Fruit fly (Drosophila melanogaster): ENCODE data around the gene Galk.

Gene Galk

dm6 chr3L:8986582-8986981 is 691 bp upstream of the Galk start, which contains the start of gene CG5068 (continued):
- no peak; the same call in 2 of the 3 replicates for TF ChIP-seq CG6791 (GFP tag; IDR thresholded peaks at IDR 0.05; ENCODE audit: partially characterized antibody)
- no peak for TF ChIP-seq Nf-YC (tag; optimal IDR thresholded peaks at IDR 0.05)
- no peak for TF ChIP-seq kay (GFP tag; optimal IDR thresholded peaks at IDR 0.05)
- TF ChIP-seq lab (GFP tag; optimal IDR thresholded peaks at IDR 0.05): no peak
- TF ChIP-seq D19A (tag; optimal IDR thresholded peaks at IDR 0.05): peak; percentile 22
- TF ChIP-seq yki (optimal IDR thresholded peaks at IDR 0.05): no peak
- TF ChIP-seq emc (GFP tag; optimal IDR thresholded peaks at IDR 0.05): no peak
- TF ChIP-seq Bgb (GFP tag; IDR thresholded peaks at IDR 0.05; ENCODE audit: partially characterized antibody): peak; percentile 49; the same call in 1 of the 2 replicates
- peak; percentile 86 for TF ChIP-seq CG4617 (GFP tag; optimal IDR thresholded peaks at IDR 0.05; ENCODE audit: borderline replicate concordance)
- TF ChIP-seq HmgD (GFP tag; optimal IDR thresholded peaks at IDR 0.05): no peak
- no peak for TF ChIP-seq CG12391 (tag; optimal IDR thresholded peaks at IDR 0.05)
- peak; percentile 79 for TF ChIP-seq Dp (GFP tag; optimal IDR thresholded peaks at IDR 0.05)
- no peak for TF ChIP-seq CG34422 (GFP tag; IDR thresholded peaks at IDR 0.05)
- peak; percentile 64 for TF ChIP-seq gfzf (GFP tag; optimal IDR thresholded peaks at IDR 0.05)
- TF ChIP-seq CG2120 (GFP tag; optimal IDR thresholded peaks at IDR 0.05): no peak
- TF ChIP-seq crp (GFP tag; optimal IDR thresholded peaks at IDR 0.05): peak in 1 of 2 experiments; percentile 71
- TF ChIP-seq HLH4C (GFP tag; IDR thresholded peaks at IDR 0.05; ENCODE audit: partially characterized antibody): peak; percentile 31; the same call in 1 of the 3 replicates
- TF ChIP-seq Camta (GFP tag; optimal IDR thresholded peaks at IDR 0.05): no peak
- peak; percentile 33; the same call in 1 of the 2 replicates for TF ChIP-seq Dref (GFP tag; IDR thresholded peaks at IDR 0.05)
- peak; percentile 51; the same call in 1 of the 2 replicates for TF ChIP-seq amos (GFP tag; IDR thresholded peaks at IDR 0.05; ENCODE audit: partially characterized antibody)
- peak; percentile 98 for TF ChIP-seq Myb (GFP tag; optimal IDR thresholded peaks at IDR 0.05)
- TF ChIP-seq C15 (GFP tag; IDR thresholded peaks at IDR 0.05): no peak
- TF ChIP-seq knrl (GFP tag; IDR thresholded peaks at IDR 0.05; ENCODE audit: partially characterized antibody): peak; percentile 23; the same call in 1 of the 3 replicates
- no peak for TF ChIP-seq CG34224 (GFP tag; IDR thresholded peaks at IDR 0.05; ENCODE audit: partially characterized antibody)
- TF ChIP-seq D19B (GFP tag; optimal IDR thresholded peaks at IDR 0.05): peak; percentile 22
- no peak for TF ChIP-seq Ets65A (GFP tag)
- no peak for TF ChIP-seq H15 (GFP tag; IDR thresholded peaks at IDR 0.05)
- TF ChIP-seq CG18619 (GFP tag; optimal IDR thresholded peaks at IDR 0.05): no peak
- peak; percentile 37 for TF ChIP-seq phol (tag; optimal IDR thresholded peaks at IDR 0.05)
- no peak for TF ChIP-seq CG6813 (GFP tag; optimal IDR thresholded peaks at IDR 0.05)
- peak; percentile 0 for TF ChIP-seq Bdp1 (GFP tag; optimal IDR thresholded peaks at IDR 0.05)
- TF ChIP-seq CG3838 (GFP tag; optimal IDR thresholded peaks at IDR 0.05): no peak
- TF ChIP-seq tll (GFP tag; optimal IDR thresholded peaks at IDR 0.05): peak in 1 of 2 experiments; percentile 20
- peak; percentile 55 for TF ChIP-seq trem (tag; optimal IDR thresholded peaks at IDR 0.05)
- peak; percentile 13 for TF ChIP-seq CTCF (GFP tag; optimal IDR thresholded peaks at IDR 0.05)
- no peak for TF ChIP-seq Dip2 (GFP tag; IDR thresholded peaks at IDR 0.05)
- TF ChIP-seq HmgZ (tag; optimal IDR thresholded peaks at IDR 0.05): peak; percentile 14
- TF ChIP-seq CG3847 (GFP tag; IDR thresholded peaks at IDR 0.05): peak; percentile 80
- no peak for TF ChIP-seq kni (GFP tag; optimal IDR thresholded peaks at IDR 0.05)
- TF ChIP-seq Scr (GFP tag; IDR thresholded peaks at IDR 0.05; ENCODE audit: partially characterized antibody): peak; percentile 38; the same call in 1 of the 2 replicates
- 0 out of 2 replicates have a peak, but pooled peaks have one; percentile 26 for TF ChIP-seq bbx (GFP tag; IDR thresholded peaks at IDR 0.05; ENCODE audit: partially characterized antibody)
- TF ChIP-seq Opbp (GFP tag; IDR thresholded peaks at IDR 0.05; ENCODE audit: partially characterized antibody): peak; percentile 37; the same call in 1 of the 3 replicates
- no peak for TF ChIP-seq CrebB (tag; optimal IDR thresholded peaks at IDR 0.05)
- TF ChIP-seq Awh (GFP tag; IDR thresholded peaks at IDR 0.05): no peak
- peak; percentile 86 for TF ChIP-seq MBD-R2 (GFP tag; IDR thresholded peaks at IDR 0.05)
- TF ChIP-seq Ravus (GFP tag; IDR thresholded peaks at IDR 0.05): no peak
- TF ChIP-seq CG2712 (tag; optimal IDR thresholded peaks at IDR 0.05): no peak
- 0 out of 3 replicates have a peak, but pooled peaks have one; percentile 18 for TF ChIP-seq ci (GFP tag; IDR thresholded peaks at IDR 0.05)
- TF ChIP-seq CG15514 (GFP tag; optimal IDR thresholded peaks at IDR 0.05): peak; percentile 60
- TF ChIP-seq ham (GFP tag; IDR thresholded peaks at IDR 0.05): no peak
